Worm (Caenorhabditis elegans): ENCODE data around the gene sre-5.
A peak's percentile ranks its signal among the peaks of the same experiment; 100 is the strongest.

The sre-5 gene

ce11 chrIV:3523419-3523818 lies 41.6 kb upstream of the sre-5 start:
- no peak for TF ChIP-seq lsy-2 (tag; optimal IDR thresholded peaks at IDR 0.05)
- TF ChIP-seq fos-1 (tag; optimal IDR thresholded peaks at IDR 0.05), result no peak
- TF ChIP-seq lin-14 (GFP tag; optimal IDR thresholded peaks at IDR 0.05), result no peak
- no peak for TF ChIP-seq rnt-1 (tag; optimal IDR thresholded peaks at IDR 0.05)
- TF ChIP-seq zag-1 (tag; optimal IDR thresholded peaks at IDR 0.05), result no peak
- TF ChIP-seq nhr-77 (tag; optimal IDR thresholded peaks at IDR 0.05), result no peak
- no peak for TF ChIP-seq alr-1 (tag; optimal IDR thresholded peaks at IDR 0.05; ENCODE audit: borderline replicate concordance)
- TF ChIP-seq aha-1 (tag; optimal IDR thresholded peaks at IDR 0.05), result no peak
- no peak for TF ChIP-seq egl-27 (tag; optimal IDR thresholded peaks at IDR 0.05)
- TF ChIP-seq nhr-11 (tag; optimal IDR thresholded peaks at IDR 0.05), result no peak
- TF ChIP-seq pax-3 (tag; optimal IDR thresholded peaks at IDR 0.05), result no peak

ce11 chrIV:3524584-3525020 lies 40.4 kb upstream of the sre-5 start:
- TF ChIP-seq unc-98 (GFP tag; IDR thresholded peaks at IDR 0.05) (no peak; the same call in 1 of the 2 replicates), fos-1 (tag; optimal IDR thresholded peaks at IDR 0.05) (peak; percentile 13), lin-35 (GFP tag; optimal IDR thresholded peaks at IDR 0.05) (peak; percentile 28 to 66), F16B12.6 (tag; optimal IDR thresholded peaks at IDR 0.05) (no peak), pag-3 (tag; optimal IDR thresholded peaks at IDR 0.05; ENCODE audit: borderline replicate concordance, insufficient read depth) (no peak), tbx-2 (tag; optimal IDR thresholded peaks at IDR 0.05) (peak; percentile 64), nhr-77 (tag; optimal IDR thresholded peaks at IDR 0.05) (peak; percentile 4), snu-23 (GFP tag; optimal IDR thresholded peaks at IDR 0.05) (peak; percentile 84), ces-1 (GFP tag; optimal IDR thresholded peaks at IDR 0.05) (no peak), nhr-28 (tag; optimal IDR thresholded peaks at IDR 0.05) (no peak), unc-86 (tag; optimal IDR thresholded peaks at IDR 0.05) (peak; percentile 14), rnt-1 (tag; optimal IDR thresholded peaks at IDR 0.05) (peak; percentile 72), vab-15 (tag; optimal IDR thresholded peaks at IDR 0.05) (no peak), lin-13 (GFP tag; optimal IDR thresholded peaks at IDR 0.05) (peak; percentile 16), egl-13 (tag; optimal IDR thresholded peaks at IDR 0.05) (no peak), unc-62 (GFP tag; optimal IDR thresholded peaks at IDR 0.05) (no peak), fkh-10 (GFP tag; optimal IDR thresholded peaks at IDR 0.05) (no peak), swsn-7 (tag; optimal IDR thresholded peaks at IDR 0.05) (peak; percentile 66), unc-130 (tag; optimal IDR thresholded peaks at IDR 0.05) (peak; percentile 59), mep-1 (tag; optimal IDR thresholded peaks at IDR 0.05) (peak; percentile 53), nhr-71 (tag; optimal IDR thresholded peaks at IDR 0.05) (peak; percentile 75), ceh-90 (tag; optimal IDR thresholded peaks at IDR 0.05) (no peak), pax-3 (tag; optimal IDR thresholded peaks at IDR 0.05) (no peak), aha-1 (tag; optimal IDR thresholded peaks at IDR 0.05) (no peak), C04F5.9 (tag; optimal IDR thresholded peaks at IDR 0.05) (no peak), ceh-63 (GFP tag; optimal IDR thresholded peaks at IDR 0.05) (no peak), jun-1 (tag; optimal IDR thresholded peaks at IDR 0.05) (peak; percentile 23), lin-14 (GFP tag; optimal IDR thresholded peaks at IDR 0.05) (no peak), hpl-2 (GFP tag; optimal IDR thresholded peaks at IDR 0.05) (no peak), nhr-237 (tag; optimal IDR thresholded peaks at IDR 0.05) (no peak), isw-1 (GFP tag; IDR thresholded peaks at IDR 0.05) (no peak), zag-1 (tag; optimal IDR thresholded peaks at IDR 0.05) (no peak), skn-1 (tag; optimal IDR thresholded peaks at IDR 0.05) (peak; percentile 0), mdl-1 (tag; optimal IDR thresholded peaks at IDR 0.05) (peak in 1 of 2 experiments; percentile 54), nhr-20 (tag; optimal IDR thresholded peaks at IDR 0.05) (peak; percentile 61), ceh-88 (GFP tag; IDR thresholded peaks at IDR 0.05) (no peak), blmp-1 (tag; optimal IDR thresholded peaks at IDR 0.05) (no peak), lir-3 (tag; optimal IDR thresholded peaks at IDR 0.05; ENCODE audit: poor library complexity) (no peak), xbp-1 (tag; optimal IDR thresholded peaks at IDR 0.05) (peak; percentile 38), unc-30 (tag; optimal IDR thresholded peaks at IDR 0.05) (no peak), nhr-11 (tag; optimal IDR thresholded peaks at IDR 0.05) (no peak), ceh-8 (GFP tag; optimal IDR thresholded peaks at IDR 0.05) (peak; percentile 41), ceh-82 (tag; optimal IDR thresholded peaks at IDR 0.05) (peak in 2 of 3 experiments; percentile 30 to 44), hlh-17 (GFP tag; optimal IDR thresholded peaks at IDR 0.05; ENCODE audit: borderline replicate concordance) (no peak), efl-1 (optimal IDR thresholded peaks at IDR 0.05) (peak; percentile 32 to 49), efl-1 (GFP tag; optimal IDR thresholded peaks at IDR 0.05 in 1 of 2) (peak; percentile 37 to 92), egl-27 (tag; optimal IDR thresholded peaks at IDR 0.05) (no peak), nhr-85 (tag) (peak; percentile 53)
